Fruit fly (Drosophila melanogaster): ENCODE measurements around the gene CG6769.

The CG6769 gene

dm6 chrX:17907184-17908006, 46.6 kb downstream of the CG6769 start, which contains the start of the genes CG7772 and Vps4:
CG7772 (minus strand) TSS chrX:17907261.
Vps4 (plus strand) TSS chrX:17907692.
- no peak for TF ChIP-seq usp (GFP tag; optimal IDR thresholded peaks at IDR 0.05)
- TF ChIP-seq Dll (optimal IDR thresholded peaks at IDR 0.05): no peak
- no peak for TF ChIP-seq CG8478 (optimal IDR thresholded peaks at IDR 0.05)
- TF ChIP-seq pan (optimal IDR thresholded peaks at IDR 0.05): no peak
- no peak for TF ChIP-seq EcR (GFP tag; optimal IDR thresholded peaks at IDR 0.05)
- TF ChIP-seq psq (optimal IDR thresholded peaks at IDR 0.05): no peak

DNA sequence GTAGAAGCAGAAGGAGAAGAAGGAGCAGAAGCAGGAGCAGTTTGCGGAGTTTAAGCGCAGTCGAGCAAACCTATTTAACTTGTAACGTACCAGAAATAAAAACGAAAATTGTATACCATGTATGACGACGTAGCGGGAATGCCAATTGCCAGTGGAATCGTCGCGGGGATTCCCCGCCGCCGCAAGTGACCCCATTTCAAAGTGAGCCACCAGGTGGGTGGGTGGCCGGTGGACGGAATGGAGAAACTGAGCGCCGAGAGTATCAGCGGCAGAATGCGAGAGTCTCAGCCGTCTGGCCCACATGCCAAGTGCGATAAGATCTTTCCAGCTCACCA, 49.8 kb downstream of the CG6769 start:
- no peak for TF ChIP-seq CG8478 (optimal IDR thresholded peaks at IDR 0.05)
- TF ChIP-seq usp (GFP tag; optimal IDR thresholded peaks at IDR 0.05): no peak
- peak; percentile 3 for TF ChIP-seq Dll (optimal IDR thresholded peaks at IDR 0.05)
- TF ChIP-seq psq (optimal IDR thresholded peaks at IDR 0.05): no peak

dm6 chrX:17910941-17911703, 50.3 kb downstream of the CG6769 start, which contains the start of gene CG6847:
CG6847 (plus strand) TSS chrX:17911462.
- TF ChIP-seq CG8478 (optimal IDR thresholded peaks at IDR 0.05) (no peak), pan (optimal IDR thresholded peaks at IDR 0.05) (no peak), EcR (GFP tag; optimal IDR thresholded peaks at IDR 0.05) (no peak)

Measured in whole organism.